Fruit fly (Drosophila melanogaster) whole organism, embryonic: ENCODE results near the gene TpnC25D.
A peak's percentile ranks its signal among the peaks of the same experiment; 100 is the strongest.

ENCODE experiments used
- B-H1 ChIP-seq: fragments of 200-800 bp; sonication (Bioruptor generic); IDR thresholded peaks from 3 replicates; pipeline ENCODE4 v1.3.6; 2022; ENCODE audit warnings: missing biosample characterization, missing genetic modification characterization
- Blimp-1 ChIP-seq: fragments of 200-800 bp; sonication (Bioruptor generic); optimal IDR thresholded peaks from 3 replicates; lab custom pipeline; 2018; ENCODE audit warnings: missing biosample characterization, missing genetic modification characterization, mild to moderate bottlenecking, moderate library complexity, missing genetic modification reagents
- Bteb2 ChIP-seq: fragments of 200-800 bp; sonication (Bioruptor generic); optimal IDR thresholded peaks from 2 replicates; lab custom pipeline; 2016; ENCODE audit warnings: missing biosample characterization, missing genetic modification characterization
- C15 ChIP-seq: fragments of 200-800 bp; sonication (Bioruptor generic); IDR thresholded peaks from 3 replicates; pipeline ENCODE4 v1.3.6; 2022; ENCODE audit warnings: missing biosample characterization, missing genetic modification characterization
- CG10274 ChIP-seq: fragments of 200-800 bp; sonication (Bioruptor generic); optimal IDR thresholded peaks from 3 replicates; lab custom pipeline; 2017; ENCODE audit warnings: missing biosample characterization, mild to moderate bottlenecking, missing genetic modification characterization
- CG10565 ChIP-seq: fragments of 200-800 bp; sonication (Bioruptor generic); optimal IDR thresholded peaks from 3 replicates; lab custom pipeline; 2016; ENCODE audit warnings: missing biosample characterization, mild to moderate bottlenecking, missing genetic modification characterization
- CG11504 ChIP-seq: fragments of 200-800 bp; sonication (Bioruptor generic); optimal IDR thresholded peaks from 3 replicates; lab custom pipeline; 2019; ENCODE audit warnings: missing biosample characterization, mild to moderate bottlenecking, missing genetic modification characterization, moderate library complexity
- CG11560 ChIP-seq: fragments of 200-800 bp; sonication (Bioruptor generic); IDR thresholded peaks from 3 replicates; pipeline ENCODE4 v1.3.6; 2022; ENCODE audit warnings: missing biosample characterization, missing genetic modification characterization
- CG12219 ChIP-seq: fragments of 200-800 bp; sonication (Bioruptor generic); optimal IDR thresholded peaks from 3 replicates; lab custom pipeline; 2018; ENCODE audit warnings: missing biosample characterization, mild to moderate bottlenecking, missing genetic modification characterization
- CG13123 ChIP-seq: fragments of 200-800 bp; sonication (Bioruptor generic); optimal IDR thresholded peaks from 2 replicates; lab custom pipeline; 2016; ENCODE audit warnings: missing biosample characterization, missing genetic modification characterization
- CG13894 ChIP-seq: fragments of 200-800 bp; sonication (Bioruptor generic); optimal IDR thresholded peaks from 3 replicates; lab custom pipeline; 2018; ENCODE audit warnings: missing biosample characterization, mild to moderate bottlenecking, missing genetic modification characterization, moderate library complexity
- CG1603 ChIP-seq: fragments of 200-800 bp; sonication (Bioruptor generic); optimal IDR thresholded peaks from 2 replicates; lab custom pipeline; 2019; ENCODE audit warnings: missing biosample characterization, mild to moderate bottlenecking, missing genetic modification characterization, moderate library complexity
- CG16779 ChIP-seq: fragments of 200-800 bp; sonication (Bioruptor generic); IDR thresholded peaks from 2 replicates; pipeline ENCODE4 v1.3.6; 2022; ENCODE audit warnings: missing biosample characterization, missing genetic modification characterization
- CG16863 ChIP-seq: fragments of 200-800 bp; sonication (Bioruptor generic); optimal IDR thresholded peaks from 3 replicates; lab custom pipeline; 2016; ENCODE audit warnings: missing biosample characterization, missing genetic modification characterization
- CG17612 ChIP-seq: fragments of 200-800 bp; sonication (Bioruptor generic); IDR thresholded peaks from 2 replicates; pipeline ENCODE4 v1.3.6; 2022; ENCODE audit warnings: missing biosample characterization, missing genetic modification characterization
- CG2199 ChIP-seq: fragments of 200-800 bp; sonication (Bioruptor generic); IDR thresholded peaks from 3 replicates; pipeline ENCODE4 v1.3.6; 2022; ENCODE audit warnings: missing biosample characterization, missing genetic modification characterization
- CG30431 ChIP-seq: fragments of 200-800 bp; sonication (Bioruptor generic); optimal IDR thresholded peaks from 2 replicates; lab custom pipeline; 2017; ENCODE audit warnings: missing biosample characterization, missing genetic modification characterization
- CG3847 ChIP-seq: fragments of 200-800 bp; sonication (Bioruptor generic); IDR thresholded peaks from 2 replicates; pipeline ENCODE4 v1.3.6; 2022; ENCODE audit warnings: missing biosample characterization, missing genetic modification characterization
- CG4360 ChIP-seq: fragments of 200-800 bp; sonication (Bioruptor generic); IDR thresholded peaks from 2 replicates; pipeline ENCODE4 v1.3.6; 2022; ENCODE audit warnings: missing biosample characterization, missing genetic modification characterization
- CG6654 ChIP-seq: fragments of 200-800 bp; sonication (Bioruptor generic); optimal IDR thresholded peaks from 2 replicates; lab custom pipeline; 2017; ENCODE audit warnings: missing biosample characterization, mild to moderate bottlenecking, missing genetic modification characterization
- CG7357 ChIP-seq: fragments of 200-800 bp; sonication (Bioruptor generic); IDR thresholded peaks from 3 replicates; pipeline ENCODE4 v1.3.6; 2022; ENCODE audit warnings: missing biosample characterization, missing genetic modification characterization
- CG7556 ChIP-seq: fragments of 200-800 bp; sonication (Bioruptor generic); optimal IDR thresholded peaks from 2 replicates; lab custom pipeline; 2017; ENCODE audit warnings: missing biosample characterization, mild to moderate bottlenecking, missing genetic modification characterization
- CG7928 ChIP-seq: fragments of 200-800 bp; sonication (Bioruptor generic); optimal IDR thresholded peaks from 2 replicates; lab custom pipeline; 2017; ENCODE audit warnings: missing biosample characterization, mild to moderate bottlenecking, missing genetic modification characterization
- CkIIα-i1 ChIP-seq: fragments of 200-800 bp; sonication (Bioruptor generic); IDR thresholded peaks from 2 replicates; pipeline ENCODE4 v1.3.6; 2022; ENCODE audit warnings: missing biosample characterization, missing genetic modification characterization
- CoRest ChIP-seq: fragments of 200-800 bp; sonication (Bioruptor generic); optimal IDR thresholded peaks from 3 replicates; lab custom pipeline; 2018; ENCODE audit warnings: missing biosample characterization, mild to moderate bottlenecking, missing genetic modification characterization, moderate library complexity
- D19B ChIP-seq: fragments of 200-800 bp; sonication (Bioruptor generic); optimal IDR thresholded peaks from 2 replicates; lab custom pipeline; 2017; ENCODE audit warnings: missing biosample characterization, mild to moderate bottlenecking, missing genetic modification characterization
- Drgx ChIP-seq: fragments of 200-800 bp; sonication (Bioruptor generic); IDR thresholded peaks from 2 replicates; pipeline ENCODE4 v1.3.6; 2022; ENCODE audit warnings: missing biosample characterization, missing genetic modification characterization
- E2f2 ChIP-seq: fragments of 200-800 bp; sonication (Bioruptor generic); IDR thresholded peaks from 2 replicates; pipeline ENCODE4 v1.3.6; 2022; ENCODE audit warnings: missing biosample characterization, missing genetic modification characterization
- Eip74EF ChIP-seq, 2 experiments: fragments of 200-800 bp in 1 of 2; fragments of >200 bp in 1 of 2; sonication (Bioruptor generic) in 1 of 2; optimal IDR thresholded peaks; 2 replicates each; lab custom pipeline; 2017 to 2019; ENCODE audit warnings: missing biosample characterization in 2 of 2, missing genetic modification characterization in 2 of 2, mild to moderate bottlenecking in 1 of 2, moderate library complexity in 1 of 2
- Mad ChIP-seq: fragments of 200-800 bp; sonication (Bioruptor generic); optimal IDR thresholded peaks from 2 replicates; lab custom pipeline; 2016; ENCODE audit warnings: missing biosample characterization, missing genetic modification characterization
- NC2α ChIP-seq: fragments of 200-800 bp; sonication (Bioruptor generic); optimal IDR thresholded peaks from 2 replicates; lab custom pipeline; 2016; ENCODE audit warnings: missing biosample characterization, missing genetic modification characterization
- Poxn ChIP-seq: fragments of 200-800 bp; sonication (Bioruptor generic); IDR thresholded peaks from 2 replicates; pipeline ENCODE4 v1.3.6; 2022; ENCODE audit warnings: missing biosample characterization, missing genetic modification characterization
- Sox102F ChIP-seq: fragments of 200-800 bp; sonication (Bioruptor generic); optimal IDR thresholded peaks from 2 replicates; lab custom pipeline; 2018; ENCODE audit warnings: missing biosample characterization, mild to moderate bottlenecking, missing genetic modification characterization, moderate library complexity
- Spps ChIP-seq: fragments of 200-800 bp; sonication (Bioruptor generic); optimal IDR thresholded peaks from 2 replicates; lab custom pipeline; 2018; ENCODE audit warnings: missing biosample characterization, mild to moderate bottlenecking, missing genetic modification characterization
- Xbp1 ChIP-seq: fragments of 200-800 bp; sonication (Bioruptor generic); optimal IDR thresholded peaks from 3 replicates; lab custom pipeline; 2016; ENCODE audit warnings: missing biosample characterization, mild to moderate bottlenecking, missing genetic modification characterization
- Xrp1 ChIP-seq: fragments of 200-800 bp; sonication (Bioruptor generic); IDR thresholded peaks from 2 replicates; pipeline ENCODE4 v1.3.6; 2022; ENCODE audit warnings: missing biosample characterization, missing genetic modification characterization
- ash1 ChIP-seq: fragments of 200-800 bp; sonication (Bioruptor generic); optimal IDR thresholded peaks from 2 replicates; lab custom pipeline; 2018; ENCODE audit warnings: missing biosample characterization, mild to moderate bottlenecking, missing genetic modification characterization
- cas ChIP-seq: fragments of 200-800 bp; sonication (Bioruptor generic); IDR thresholded peaks from 2 replicates; pipeline ENCODE4 v1.3.6; 2022; ENCODE audit warnings: missing biosample characterization, missing genetic modification characterization
- ci ChIP-seq: fragments of 200-800 bp; sonication (Bioruptor generic); IDR thresholded peaks from 3 replicates; pipeline ENCODE4 v1.3.6; 2022; ENCODE audit warnings: missing biosample characterization, missing genetic modification characterization
- grn ChIP-seq: fragments of 200-800 bp; sonication (Bioruptor generic); optimal IDR thresholded peaks from 3 replicates; lab custom pipeline; 2017; ENCODE audit warnings: missing biosample characterization, missing genetic modification characterization
- hb ChIP-seq: fragments of 200-800 bp; sonication (Bioruptor generic); IDR thresholded peaks from 3 replicates; pipeline ENCODE4 v1.3.6; 2022; ENCODE audit warnings: missing biosample characterization, missing genetic modification characterization; ENCODE audit not compliant: partially characterized antibody
- lbe ChIP-seq: fragments of 200-800 bp; sonication (Bioruptor generic); optimal IDR thresholded peaks from 2 replicates; lab custom pipeline; 2016; ENCODE audit warnings: missing biosample characterization, mild to moderate bottlenecking, missing genetic modification characterization
- lmd ChIP-seq: fragments of 200-800 bp; sonication (Bioruptor generic); IDR thresholded peaks from 2 replicates; pipeline ENCODE4 v1.3.6; 2022; ENCODE audit warnings: missing biosample characterization, missing genetic modification characterization
- org-1 ChIP-seq: fragments of 200-800 bp; sonication (Bioruptor generic); optimal IDR thresholded peaks from 2 replicates; lab custom pipeline; 2017; ENCODE audit warnings: missing biosample characterization, missing genetic modification characterization
- pros ChIP-seq: fragments of 200-800 bp; sonication (Bioruptor generic); optimal IDR thresholded peaks from 3 replicates; lab custom pipeline; 2019; ENCODE audit warnings: missing biosample characterization, mild to moderate bottlenecking, missing genetic modification characterization, moderate library complexity
- sens-2 ChIP-seq: fragments of 200-800 bp; sonication (Bioruptor generic); IDR thresholded peaks from 2 replicates; pipeline ENCODE4 v1.3.6; 2022; ENCODE audit warnings: missing biosample characterization, missing genetic modification characterization
- sr ChIP-seq: fragments of 200-800 bp; sonication (Bioruptor generic); IDR thresholded peaks from 3 replicates; pipeline ENCODE4 v1.3.6; 2022; ENCODE audit warnings: missing biosample characterization, missing genetic modification characterization
- trem ChIP-seq: fragments of 200-800 bp; optimal IDR thresholded peaks from 3 replicates; lab custom pipeline; 2019; ENCODE audit warnings: missing biosample characterization, mild to moderate bottlenecking, missing genetic modification characterization, moderate library complexity
- trh ChIP-seq: fragments of 200-800 bp; sonication (Bioruptor generic); optimal IDR thresholded peaks from 2 replicates; lab custom pipeline; 2016; ENCODE audit warnings: missing biosample characterization, missing genetic modification characterization
- zfh2 ChIP-seq: fragments of 200-800 bp; sonication (Bioruptor generic); optimal IDR thresholded peaks from 2 replicates; lab custom pipeline; 2016; ENCODE audit warnings: missing biosample characterization, missing genetic modification characterization

TpnC25D gene

DNA sequence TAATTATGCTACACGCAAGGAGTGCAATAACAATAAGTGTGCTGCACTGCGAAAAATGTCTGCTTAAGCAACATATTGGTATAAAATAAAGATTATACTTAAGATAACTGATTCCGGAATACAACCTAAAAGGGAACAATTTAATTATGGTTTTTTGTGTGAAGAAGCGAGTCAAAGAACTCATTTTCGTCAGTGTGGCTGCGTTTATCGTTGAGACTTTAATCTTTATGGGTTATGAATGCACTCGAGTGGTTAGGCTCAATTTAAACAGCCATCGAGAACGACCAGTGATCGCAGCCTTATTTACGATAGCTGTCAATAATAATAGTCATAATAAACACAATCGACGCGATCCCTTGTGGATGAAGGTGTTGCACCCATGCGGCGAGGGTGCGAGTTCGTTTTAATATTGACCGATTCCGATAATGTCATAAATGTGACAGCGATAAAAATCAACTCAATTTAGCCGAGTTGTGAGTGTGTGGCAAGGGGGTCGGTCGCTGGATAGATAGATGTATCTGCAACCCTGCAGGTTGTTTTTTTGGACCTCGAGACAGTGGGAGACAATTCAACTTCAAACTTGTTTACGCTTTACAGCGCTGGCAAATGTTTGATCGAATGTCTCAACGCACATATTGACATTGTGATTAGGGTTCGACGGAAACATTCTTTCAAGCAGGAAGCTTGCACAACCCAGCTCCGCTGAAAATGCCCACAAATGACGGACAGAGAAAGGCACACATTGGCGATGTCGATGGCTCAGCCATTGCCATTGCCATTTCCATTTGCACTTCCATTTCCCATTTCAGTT lies 39.7 kb downstream of the TpnC25D start (continued):
- TF ChIP-seq Sox102F (GFP tag; lab: Kevin White, UChicago) (peak; percentile 51), CG11504 (peak; percentile 64), CG1603 (tag; lab: Kevin White, UChicago) (peak; percentile 69), CG17612 (GFP tag; lab: Robert Waterston, UW) (no peak), NC2α (GFP tag; lab: Kevin White, UChicago) (no peak), lmd (peak; percentile 19; the same call in 1 of the 2 replicates), trem (tag; lab: Kevin White, UChicago) (peak; percentile 26), CkIIα-i1 (GFP tag; lab: Robert Waterston, UW) (no peak), Xbp1 (GFP tag; lab: Kevin White, UChicago) (peak; percentile 32), CoRest (tag; lab: Kevin White, UChicago) (peak; percentile 15), B-H1 (GFP tag; lab: Robert Waterston, UW) (peak; percentile 37; the same call in 2 of the 3 replicates), Eip74EF (GFP tag; optimal IDR thresholded peaks at IDR 0.05; lab: Kevin White, UChicago) (peak in 1 of 2 experiments; percentile 39), CG12219 (GFP tag; lab: Kevin White, UChicago) (peak; percentile 46), hb (GFP tag; lab: Robert Waterston, UW) (no peak), sr (GFP tag; lab: Robert Waterston, UW) (no peak), CG10565 (no peak), pros (GFP tag; lab: Kevin White, UChicago) (peak; percentile 23), Drgx (GFP tag; lab: Robert Waterston, UW) (peak; percentile 43), CG2199 (GFP tag; lab: Robert Waterston, UW) (no peak), CG4360 (GFP tag; lab: Robert Waterston, UW) (0 out of 2 replicates have a peak, but pooled peaks have one; percentile 46), Xrp1 (GFP tag; lab: Robert Waterston, UW) (peak; percentile 85), zfh2 (GFP tag; lab: Kevin White, UChicago) (no peak), trh (GFP tag; lab: Kevin White, UChicago) (no peak), CG30431 (GFP tag; lab: Kevin White, UChicago) (peak; percentile 5), CG7357 (GFP tag; lab: Robert Waterston, UW) (0 out of 3 replicates have a peak, but pooled peaks have one; percentile 15), grn (peak; percentile 99), CG6654 (peak; percentile 29), ci (GFP tag; lab: Robert Waterston, UW) (peak; percentile 33; the same call in 2 of the 3 replicates), Poxn (GFP tag; lab: Robert Waterston, UW) (no peak), CG13123 (GFP tag; lab: Kevin White, UChicago) (peak; percentile 6), CG3847 (GFP tag; lab: Robert Waterston, UW) (no peak), D19B (no peak), Bteb2 (GFP tag; lab: Kevin White, UChicago) (no peak), CG16779 (GFP tag; lab: Robert Waterston, UW) (no peak), CG7556 (GFP tag; lab: Kevin White, UChicago) (peak; percentile 45), lbe (peak; percentile 85), Mad (GFP tag; lab: Kevin White, UChicago) (no peak), Blimp-1 (peak; percentile 40), CG13894 (tag; lab: Kevin White, UChicago) (no peak), cas (GFP tag; lab: Robert Waterston, UW) (no peak), sens-2 (GFP tag; lab: Robert Waterston, UW) (no peak), org-1 (peak; percentile 57), CG11560 (tag; lab: Robert Waterston, UW) (no peak), ash1 (GFP tag; lab: Kevin White, UChicago) (no peak), E2f2 (0 out of 2 replicates have a peak, but pooled peaks have one; percentile 14), Spps (tag; lab: Kevin White, UChicago) (peak; percentile 51), CG10274 (GFP tag; lab: Kevin White, UChicago) (no peak), CG7928 (no peak), C15 (GFP tag; lab: Robert Waterston, UW) (no peak), CG16863 (peak; percentile 39)
